Worm (Caenorhabditis elegans) whole organism, L3 larva: ENCODE results near the gene serp-1.2.

ENCODE experiments used
- ZK546.5 ChIP-seq: sonication (generic microtip); optimal IDR thresholded peaks from 2 replicates; lab custom pipeline; 2017; ENCODE audit warnings: missing biosample characterization, missing genetic modification characterization
- ama-1 ChIP-seq: fragments of 150-350 bp; optimal IDR thresholded peaks from 2 replicates; lab custom pipeline; 2018
- ceh-16 ChIP-seq: sonication (generic microtip); optimal IDR thresholded peaks from 2 replicates; lab custom pipeline; 2017; ENCODE audit warnings: missing biosample characterization, missing genetic modification characterization
- ceh-28 ChIP-seq: fragments of 150-350 bp; optimal IDR thresholded peaks from 2 replicates; lab custom pipeline; 2014; ENCODE audit warnings: missing biosample characterization, missing genetic modification reagents, missing genetic modification characterization
- ceh-82 ChIP-seq: fragments of 150-350 bp; optimal IDR thresholded peaks from 2 replicates; lab custom pipeline; 2014; ENCODE audit warnings: missing biosample characterization, missing genetic modification characterization
- daf-12 ChIP-seq: fragments of 150-350 bp; optimal IDR thresholded peaks from 2 replicates; lab custom pipeline; 2014; ENCODE audit warnings: missing biosample characterization, missing genetic modification reagents, missing genetic modification characterization
- egl-5 ChIP-seq: fragments of 150-350 bp; optimal IDR thresholded peaks from 2 replicates; lab custom pipeline; 2017; ENCODE audit warnings: missing biosample characterization, missing genetic modification reagents, missing genetic modification characterization, inconsistent platforms
- elt-2 ChIP-seq: sonication (generic microtip); optimal IDR thresholded peaks from 2 replicates; lab custom pipeline; 2016; ENCODE audit warnings: missing genetic modification reagents, mild to moderate bottlenecking, missing genetic modification characterization, missing compliant biosample characterization
- elt-3 ChIP-seq, 3 experiments: fragments of 150-350 bp in 1 of 3; sonication (generic microtip) in 2 of 3; optimal IDR thresholded peaks; 2 replicates in 2 of 3; 4 replicates in 1 of 3; lab custom pipeline; 2014 to 2017; ENCODE audit warnings: missing biosample characterization in 3 of 3, missing genetic modification characterization in 3 of 3
- eor-1 ChIP-seq, 2 experiments: fragments of 150-350 bp; optimal IDR thresholded peaks; 2 replicates each; lab custom pipeline; 2014 to 2018; ENCODE audit warnings: missing biosample characterization in 2 of 2, missing genetic modification characterization in 2 of 2
- fos-1 ChIP-seq: fragments of 150-350 bp; optimal IDR thresholded peaks from 2 replicates; lab custom pipeline; 2014; ENCODE audit warnings: missing biosample characterization, missing genetic modification characterization
- jun-1 ChIP-seq: fragments of 150-350 bp; optimal IDR thresholded peaks from 2 replicates; lab custom pipeline; 2014; ENCODE audit warnings: missing biosample characterization, missing genetic modification reagents, missing genetic modification characterization
- lin-15B ChIP-seq: fragments of 150-350 bp; optimal IDR thresholded peaks from 2 replicates; lab custom pipeline; 2014; ENCODE audit warnings: missing biosample characterization, missing genetic modification characterization
- lsy-12 ChIP-seq: sonication (generic microtip); optimal IDR thresholded peaks from 2 replicates; lab custom pipeline; 2016; ENCODE audit warnings: mild to moderate bottlenecking, missing genetic modification characterization, missing compliant biosample characterization
- nhr-11 ChIP-seq: fragments of 150-350 bp; optimal IDR thresholded peaks from 2 replicates; lab custom pipeline; 2014; ENCODE audit warnings: missing biosample characterization, missing genetic modification characterization
- nhr-23 ChIP-seq: fragments of 150-350 bp; optimal IDR thresholded peaks from 2 replicates; lab custom pipeline; 2014; ENCODE audit warnings: missing biosample characterization, missing genetic modification reagents, missing genetic modification characterization
- nhr-237 ChIP-seq: fragments of 150-350 bp; optimal IDR thresholded peaks from 2 replicates; lab custom pipeline; 2014; ENCODE audit warnings: missing biosample characterization, missing genetic modification characterization
- nhr-25 ChIP-seq: sonication (generic microtip); optimal IDR thresholded peaks from 2 replicates; lab custom pipeline; 2017; ENCODE audit warnings: missing biosample characterization, missing genetic modification characterization
- nhr-76 ChIP-seq: fragments of 150-350 bp; sonication (generic microtip); optimal IDR thresholded peaks from 5 replicates; lab custom pipeline; 2014; ENCODE audit warnings: missing biosample characterization, missing genetic modification characterization
- pha-4 ChIP-seq: fragments of 150-350 bp; optimal IDR thresholded peaks from 2 replicates; lab custom pipeline; 2014; ENCODE audit warnings: missing biosample characterization, missing genetic modification reagents, missing genetic modification characterization
- pqm-1 ChIP-seq: fragments of 150-350 bp; optimal IDR thresholded peaks from 2 replicates; lab custom pipeline; 2017; ENCODE audit warnings: missing biosample characterization, missing genetic modification characterization, inconsistent platforms
- skn-1 ChIP-seq: fragments of 150-350 bp; optimal IDR thresholded peaks from 2 replicates; lab custom pipeline; 2014; ENCODE audit warnings: missing biosample characterization, missing genetic modification characterization
- snpc-4 ChIP-seq: fragments of 150-350 bp; optimal IDR thresholded peaks from 2 replicates; lab custom pipeline; 2014; ENCODE audit warnings: missing biosample characterization, missing genetic modification characterization
- tbx-2 ChIP-seq: sonication (generic microtip); optimal IDR thresholded peaks from 2 replicates; lab custom pipeline; 2016; ENCODE audit warnings: mild to moderate bottlenecking, missing genetic modification characterization, missing compliant biosample characterization
- unc-39 ChIP-seq: sonication (generic microtip); optimal IDR thresholded peaks from 4 replicates; lab custom pipeline; 2017; ENCODE audit warnings: missing biosample characterization, missing genetic modification characterization
- unc-62 ChIP-seq: fragments of 150-350 bp; sonication (generic microtip); optimal IDR thresholded peaks from 4 replicates; lab custom pipeline; 2014; ENCODE audit warnings: missing biosample characterization, missing genetic modification reagents, missing genetic modification characterization
- zag-1 ChIP-seq: fragments of 150-350 bp; optimal IDR thresholded peaks from 2 replicates; lab custom pipeline; 2014; ENCODE audit warnings: missing biosample characterization, missing genetic modification characterization
- ztf-11 ChIP-seq: fragments of 150-350 bp; optimal IDR thresholded peaks from 2 replicates; lab custom pipeline; 2014; ENCODE audit warnings: missing biosample characterization, missing genetic modification characterization

The serp-1.2 gene

DNA sequence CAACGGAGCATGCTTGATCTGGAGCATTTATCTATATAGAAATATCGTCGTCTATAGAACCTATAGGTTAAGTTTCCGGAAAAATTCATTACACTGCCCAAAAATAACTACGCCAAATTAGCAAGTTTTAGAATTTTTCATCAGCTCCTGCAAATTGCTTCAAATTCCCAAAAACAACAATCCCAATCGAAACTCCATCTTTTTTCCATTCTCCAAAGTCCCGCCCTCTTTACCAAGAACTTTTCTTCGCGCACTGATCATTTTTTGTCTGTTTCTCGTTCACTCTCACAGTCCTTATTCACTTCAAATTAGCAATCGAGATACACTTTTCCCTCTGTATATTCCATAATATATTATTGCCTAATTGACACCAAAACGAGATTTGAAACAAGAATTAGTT, 19.2 kb upstream of the serp-1.2 start, which contains the start of gene svh-1:
Gene svh-1, plus strand, starts transcription at position 301 of the 400 bp plus-strand sequence.
- TF ChIP-seq ceh-82 (tag; lab: Kevin White, UChicago) (no peak), unc-62 (GFP tag; lab: Kevin White, UChicago) (no peak)
- TF ChIP-seq, all 47 proteins: peak for 0

DNA sequence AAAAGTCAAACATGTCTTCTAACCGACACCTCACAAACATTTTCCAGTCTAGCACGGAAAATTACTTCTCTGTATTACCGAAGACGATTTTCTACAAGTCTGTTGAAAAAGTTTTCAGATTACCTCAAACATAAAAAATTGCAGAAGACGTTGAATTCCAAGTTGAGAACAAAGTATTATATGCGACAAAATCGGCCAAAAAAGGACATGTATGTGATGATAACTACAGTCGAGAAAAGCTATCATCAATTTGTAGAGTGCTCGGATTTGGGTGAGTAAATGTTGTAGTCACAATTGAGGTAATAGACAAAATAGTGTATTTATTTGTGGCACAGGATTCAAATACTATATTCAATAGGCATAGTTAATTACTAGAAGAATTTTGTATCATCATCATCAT, 16.6 kb upstream of the serp-1.2 start:
- TF ChIP-seq lsy-12 (no peak), elt-2 (tag; lab: Kevin White, UChicago) (no peak), elt-3 (tag; optimal IDR thresholded peaks at IDR 0.05; lab: Kevin White, UChicago) (no peak), nhr-25 (tag; lab: Kevin White, UChicago) (no peak), fos-1 (tag; lab: Kevin White, UChicago) (no peak), zag-1 (no peak), daf-12 (tag; lab: Kevin White, UChicago) (no peak)

DNA sequence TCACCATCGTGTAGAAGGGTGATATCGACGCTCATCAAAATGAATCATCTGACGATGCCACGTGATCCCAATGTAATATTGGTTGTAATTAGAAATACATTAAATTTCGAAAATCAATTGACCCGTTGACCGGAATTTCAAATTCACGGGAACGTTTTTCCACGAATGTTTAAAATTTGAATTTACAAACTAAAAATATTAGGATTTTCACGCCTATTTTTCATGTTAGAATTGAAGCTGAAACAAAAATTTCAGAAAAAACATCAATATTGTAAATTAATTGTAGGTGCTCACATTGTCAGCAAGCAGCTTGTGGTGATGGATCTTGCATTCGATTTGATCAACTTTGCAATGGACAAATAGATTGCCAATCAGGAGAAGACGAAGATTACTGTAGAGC, 15.2 kb upstream of the serp-1.2 start, which contains the start of gene C07G1.6:
Gene C07G1.6, minus strand, starts transcription at position 101 of the 400 bp plus-strand sequence.
- TF ChIP-seq ZK546.5 (tag; lab: Kevin White, UChicago), result no peak
- no peak for TF ChIP-seq pha-4 (tag; lab: Kevin White, UChicago)
- no peak for TF ChIP-seq fos-1 (tag; lab: Kevin White, UChicago)
- TF ChIP-seq jun-1 (tag; lab: Kevin White, UChicago), result no peak
- no peak for TF ChIP-seq nhr-23 (tag; lab: Kevin White, UChicago)
- TF ChIP-seq, all 47 proteins: peak for 0

DNA sequence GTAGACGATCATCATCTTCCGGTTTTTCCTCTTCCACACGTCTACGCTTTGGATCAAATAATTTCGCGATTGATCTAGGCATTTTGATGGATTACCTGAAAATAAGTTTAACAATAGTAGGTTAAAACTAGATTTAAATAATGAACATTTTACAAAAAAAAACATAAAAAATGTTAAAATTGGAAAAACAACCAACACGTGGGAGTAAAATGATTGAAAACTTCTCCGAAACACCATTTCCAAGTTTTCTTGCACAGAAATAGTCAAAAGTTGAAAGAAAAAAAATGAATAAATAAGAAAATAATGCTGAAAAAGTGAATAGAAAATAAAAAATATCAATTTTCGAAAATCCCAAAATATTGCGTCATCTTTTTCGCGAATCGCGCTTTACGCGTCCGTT, 13.7 kb upstream of the serp-1.2 start, which contains the start of gene C07G1.7:
Gene C07G1.7, minus strand, starts transcription at position 101 of the 400 bp plus-strand sequence.
- TF ChIP-seq ztf-11 (tag; lab: Kevin White, UChicago), result no peak
- no peak for TF ChIP-seq unc-39 (tag; lab: Kevin White, UChicago)
- no peak for TF ChIP-seq nhr-76 (tag; lab: Kevin White, UChicago)
- TF ChIP-seq nhr-11 (tag; lab: Kevin White, UChicago), result no peak
- no peak for TF ChIP-seq snpc-4
- no peak for TF ChIP-seq nhr-237 (tag; lab: Kevin White, UChicago)
- TF ChIP-seq eor-1 (tag; optimal IDR thresholded peaks at IDR 0.05; lab: Kevin White, UChicago), result no peak

DNA sequence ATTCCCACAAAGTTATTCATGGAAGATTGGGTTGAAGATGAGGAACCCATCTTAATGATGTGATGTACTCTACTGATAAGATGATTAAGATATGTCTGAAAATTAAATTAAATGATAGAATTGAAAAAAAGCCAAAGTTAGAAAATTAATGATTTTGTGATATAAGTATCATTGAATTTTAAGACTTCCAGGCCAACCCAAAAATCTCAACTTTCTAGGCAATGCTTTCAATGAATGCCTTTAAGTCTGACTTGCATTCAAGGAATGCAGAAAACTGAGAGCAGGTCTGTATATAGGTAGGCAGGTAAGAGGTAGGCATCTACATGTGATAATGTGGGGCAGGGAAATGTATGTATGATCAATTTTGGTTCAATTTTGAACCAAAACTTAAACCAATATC, 5.5 kb upstream of the serp-1.2 start, which contains the start of gene ocr-2:
Gene ocr-2, minus strand, starts transcription at position 101 of the 400 bp plus-strand sequence.
- no peak for TF ChIP-seq daf-12 (tag; lab: Kevin White, UChicago)
- no peak for TF ChIP-seq skn-1 (tag; lab: Kevin White, UChicago)
- no peak for TF ChIP-seq nhr-23 (tag; lab: Kevin White, UChicago)

DNA sequence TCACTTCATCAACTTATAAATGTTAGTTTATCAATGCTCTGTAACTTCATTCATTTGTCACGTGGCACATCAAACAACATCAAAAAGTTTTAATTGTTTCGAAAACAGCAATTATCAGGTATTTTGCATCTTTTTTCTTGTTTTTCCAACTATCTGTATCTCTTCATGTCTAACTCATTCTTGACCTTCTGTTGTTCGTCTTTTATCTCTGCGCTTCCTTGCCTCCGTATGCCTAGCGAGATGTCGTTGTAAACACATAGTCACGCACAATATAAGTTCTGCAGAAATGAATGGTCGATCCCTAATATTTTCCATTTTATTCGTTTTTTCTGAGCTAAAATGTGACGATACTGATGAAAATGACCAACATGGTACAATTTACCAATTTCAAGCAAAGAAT, 3.5 kb upstream of the serp-1.2 start, which contains the start of gene gpx-6:
Gene gpx-6, plus strand, starts transcription at position 257 of the 400 bp plus-strand sequence.
- TF ChIP-seq nhr-25 (tag; lab: Kevin White, UChicago) (peak; percentile 36), pha-4 (tag; lab: Kevin White, UChicago) (peak; percentile 47), ceh-28 (tag; lab: Kevin White, UChicago) (no peak), lin-15B (no peak), egl-5 (tag; lab: Kevin White, UChicago) (peak; percentile 22), tbx-2 (tag; lab: Kevin White, UChicago) (no peak), ceh-16 (tag; lab: Kevin White, UChicago) (no peak)

DNA sequence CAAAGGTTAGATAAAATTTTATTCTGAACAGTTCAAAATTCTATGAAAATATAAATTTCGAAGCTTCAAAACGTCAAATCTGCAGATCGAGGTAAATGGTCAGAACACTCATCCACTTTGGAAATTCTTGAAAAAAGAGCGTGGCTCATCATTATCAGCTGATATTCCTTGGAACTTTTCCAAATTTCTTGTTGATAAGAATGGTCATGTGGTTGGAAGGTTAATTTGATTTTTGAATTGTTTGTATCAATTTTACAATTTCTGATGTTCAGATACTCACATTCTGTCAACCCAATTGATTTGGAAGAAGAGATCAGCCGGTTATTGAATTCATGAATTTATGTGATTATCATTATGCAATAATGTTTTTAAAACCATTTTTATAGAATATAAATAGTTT, 2.4 kb upstream of the serp-1.2 start:
- TF ChIP-seq fos-1 (tag; lab: Kevin White, UChicago), result no peak
- peak; percentile 25 for TF ChIP-seq pha-4 (tag; lab: Kevin White, UChicago)
- peak; percentile 57 for TF ChIP-seq pqm-1
- peak; percentile 52 for TF ChIP-seq elt-2 (tag; lab: Kevin White, UChicago)

DNA sequence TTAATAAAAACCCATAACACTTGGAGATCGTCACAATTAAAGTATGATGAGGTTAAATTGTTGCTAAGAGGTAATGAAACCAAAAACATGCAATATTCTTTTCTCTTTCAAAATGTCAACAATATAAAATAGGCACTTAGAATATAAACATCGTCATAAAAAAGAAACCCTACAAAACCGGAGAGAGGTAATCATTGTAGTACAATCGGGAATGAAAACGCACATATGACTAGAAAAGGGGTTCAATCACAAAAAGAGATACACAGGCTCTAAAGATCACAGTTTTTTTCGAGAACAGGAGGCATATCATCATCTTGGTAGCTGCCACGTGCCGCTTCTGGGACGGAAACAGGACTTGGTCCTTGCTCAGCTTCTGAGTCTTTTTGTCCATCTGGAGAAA, 1.0 kb downstream of the serp-1.2 start:
- TF ChIP-seq elt-2 (tag; lab: Kevin White, UChicago), result peak; percentile 11
- TF ChIP-seq nhr-23 (tag; lab: Kevin White, UChicago), result no peak
- TF ChIP-seq ama-1, result peak; percentile 2
